Fruit fly (Drosophila melanogaster): ENCODE results near the gene RpL14.

- no peak for TF ChIP-seq D1 (tag; optimal IDR thresholded peaks at IDR 0.05)
- no peak for TF ChIP-seq Pif1B (GFP tag; optimal IDR thresholded peaks at IDR 0.05)
- TF ChIP-seq Ets98B (GFP tag; IDR thresholded peaks at IDR 0.05): no peak; the same call in 1 of the 2 replicates
- TF ChIP-seq CG14655 (GFP tag; optimal IDR thresholded peaks at IDR 0.05): peak; percentile 36
- peak; percentile 42; the same call in 1 of the 2 replicates for TF ChIP-seq CG32121 (GFP tag; IDR thresholded peaks at IDR 0.05)
- no peak for TF ChIP-seq CG34367 (tag; optimal IDR thresholded peaks at IDR 0.05)
- no peak for TF ChIP-seq CG13204 (GFP tag; optimal IDR thresholded peaks at IDR 0.05)
Observed at dm6 chr3L:8607449-8607848, 6.6 kb downstream of the RpL14 start.
